Fruit fly (Drosophila melanogaster): ENCODE measurements around the gene CG34173.

DNA sequence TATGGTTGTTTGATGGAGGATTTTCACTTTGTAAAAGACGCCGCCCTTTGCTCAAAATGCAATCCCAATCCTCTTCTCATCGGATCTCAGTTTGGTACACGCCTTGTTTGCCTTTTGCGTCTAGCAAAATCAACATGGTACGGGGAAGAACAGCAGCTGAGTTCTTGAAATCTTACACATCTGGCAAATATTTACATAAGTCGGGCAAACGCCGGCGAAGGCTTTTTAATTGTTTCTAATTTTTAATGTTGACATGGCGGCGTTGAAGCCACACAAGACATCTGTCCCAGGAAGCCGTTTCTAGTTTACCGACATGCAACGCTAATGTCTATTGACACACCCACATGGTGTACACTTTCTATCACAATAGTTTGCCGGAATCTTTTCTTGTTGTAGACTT lies 17.2 kb downstream of the CG34173 start:
- no peak for TF ChIP-seq psq (optimal IDR thresholded peaks at IDR 0.05)
- TF ChIP-seq Sin3A (optimal IDR thresholded peaks at IDR 0.05) = no peak
- TF ChIP-seq insv (optimal IDR thresholded peaks at IDR 0.05) = no peak
- TF ChIP-seq ttk (optimal IDR thresholded peaks at IDR 0.05) = no peak

Measured in Kc167 (cell line).